Worm (Caenorhabditis elegans): Measurements from ENCODE around the gene nac-2.

Gene nac-2

ce11 chrIII:9051119-9051597 is 8.1 kb upstream of the nac-2 start:
- TF ChIP-seq madf-5 (GFP tag; IDR thresholded peaks at IDR 0.05) (peak in 1 of 2 experiments; percentile 4; a peak in 1 of 4 replicates), zip-2 (tag; optimal IDR thresholded peaks at IDR 0.05) (peak; percentile 74), ceh-62 (tag; optimal IDR thresholded peaks at IDR 0.05) (no peak), ceh-82 (tag; optimal IDR thresholded peaks at IDR 0.05) (no peak), lin-15B (tag; optimal IDR thresholded peaks at IDR 0.05) (no peak), nhr-41 (GFP tag; IDR thresholded peaks at IDR 0.05) (0 out of 2 replicates have a peak, but pooled peaks have one; percentile 43), zfp-3 (GFP tag; conservative IDR thresholded peaks at IDR 0.05) (peak; percentile 98), egl-43 (GFP tag; IDR thresholded peaks at IDR 0.05) (peak; percentile 53; the same call in 1 of the 2 replicates), nhr-10 (tag; optimal IDR thresholded peaks at IDR 0.05) (peak; percentile 31), F37D6.2 (tag; optimal IDR thresholded peaks at IDR 0.05) (no peak), nhr-76 (tag; optimal IDR thresholded peaks at IDR 0.05) (peak; percentile 11), tag-97 (GFP tag; IDR thresholded peaks at IDR 0.05) (peak; percentile 43; the same call in 1 of the 2 replicates), cey-2 (tag; optimal IDR thresholded peaks at IDR 0.05; ENCODE audit: borderline replicate concordance, insufficient read depth) (peak; percentile 41), unc-62 (GFP tag; optimal IDR thresholded peaks at IDR 0.05 in 1 of 2) (no peak), unc-62 (tag; optimal IDR thresholded peaks at IDR 0.05) (no peak), tra-1 (GFP tag; IDR thresholded peaks at IDR 0.05) (peak; percentile 87), ZK337.2 (GFP tag; IDR thresholded peaks at IDR 0.05) (no peak), ceh-28 (tag; optimal IDR thresholded peaks at IDR 0.05) (peak; percentile 36), duxl-1 (tag; optimal IDR thresholded peaks at IDR 0.05; ENCODE audit: poor library complexity) (peak; percentile 17), ztf-7 (tag; optimal IDR thresholded peaks at IDR 0.05) (peak; percentile 65), nhr-25 (tag; optimal IDR thresholded peaks at IDR 0.05; ENCODE audit: borderline replicate concordance, insufficient read depth) (peak; percentile 10), zip-11 (GFP tag; IDR thresholded peaks at IDR 0.05) (no peak), nhr-77 (tag; optimal IDR thresholded peaks at IDR 0.05) (peak; percentile 75), daf-12 (tag; optimal IDR thresholded peaks at IDR 0.05) (no peak), ceh-20 (GFP tag; IDR thresholded peaks at IDR 0.05) (peak; percentile 67; the same call in 1 of the 2 replicates), lin-29 (GFP tag; IDR thresholded peaks at IDR 0.05) (peak; percentile 53; the same call in 1 of the 2 replicates), T20F7.1 (GFP tag; optimal IDR thresholded peaks at IDR 0.05) (peak; percentile 84), jun-1 (tag; optimal IDR thresholded peaks at IDR 0.05) (peak; percentile 31), daf-16 (GFP tag; optimal IDR thresholded peaks at IDR 0.05) (peak; percentile 23 to 52), daf-16 (tag; optimal IDR thresholded peaks at IDR 0.05) (peak; percentile 97), daf-8 (GFP tag; IDR thresholded peaks at IDR 0.05) (no peak), dve-1 (tag; optimal IDR thresholded peaks at IDR 0.05; ENCODE audit: insufficient read depth) (peak; percentile 94), mdl-1 (tag; optimal IDR thresholded peaks at IDR 0.05) (peak in 1 of 2 experiments; percentile 56), D1046.2 (GFP tag; IDR thresholded peaks at IDR 0.05) (0 out of 2 replicates have a peak, but pooled peaks have one; percentile 4), rbr-2 (tag; optimal IDR thresholded peaks at IDR 0.05) (peak; percentile 53), mep-1 (tag; optimal IDR thresholded peaks at IDR 0.05) (peak; percentile 92), hlh-11 (tag; optimal IDR thresholded peaks at IDR 0.05) (peak; percentile 85), nhr-48 (tag; optimal IDR thresholded peaks at IDR 0.05) (no peak), R02D3.7 (tag; optimal IDR thresholded peaks at IDR 0.05) (no peak), ceh-44 (GFP tag; IDR thresholded peaks at IDR 0.05) (no peak), hmg-1.1 (GFP tag; IDR thresholded peaks at IDR 0.05) (peak; percentile 70), ztf-11 (tag; optimal IDR thresholded peaks at IDR 0.05) (no peak), lin-13 (GFP tag; optimal IDR thresholded peaks at IDR 0.05) (peak; percentile 76), aha-1 (tag) (peak; percentile 98), snpc-1.2 (GFP tag; IDR thresholded peaks at IDR 0.05) (peak; percentile 46; the same call in 1 of the 2 replicates), hif-1 (tag; optimal IDR thresholded peaks at IDR 0.05) (peak in 1 of 2 experiments; percentile 37), hlh-30 (tag; optimal IDR thresholded peaks at IDR 0.05; ENCODE audit: insufficient read depth) (peak; percentile 87), mdt-29 (GFP tag; IDR thresholded peaks at IDR 0.05) (peak; percentile 85), lir-3 (tag; optimal IDR thresholded peaks at IDR 0.05) (peak; percentile 5), php-3 (GFP tag; IDR thresholded peaks at IDR 0.05) (peak; percentile 29; the same call in 1 of the 2 replicates)
